Worm (Caenorhabditis elegans): ENCODE measurements around the gene dib-1.

Gene dib-1

DNA sequence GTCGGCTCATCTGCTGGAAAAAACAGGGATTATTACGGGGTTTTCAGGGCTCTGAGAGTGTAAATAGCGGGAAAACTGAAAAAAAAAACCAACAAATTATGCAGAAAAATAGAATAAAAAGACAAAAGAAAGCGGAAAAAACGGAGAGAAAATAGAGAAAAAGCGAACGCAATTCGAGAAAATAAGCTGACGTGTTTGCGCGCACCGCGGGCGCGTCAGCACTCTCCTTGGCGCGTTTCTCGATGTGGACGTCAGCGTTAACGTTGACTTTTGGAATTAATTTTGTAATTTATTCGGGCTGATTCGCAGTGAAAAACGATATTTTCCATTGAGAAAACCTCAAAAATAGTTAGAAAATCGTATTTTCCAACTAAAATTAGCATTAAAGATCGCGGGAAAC is 37.7 kb downstream of the dib-1 start, which contains the start of gene manf-1:
TSS of gene manf-1 (minus strand) at position 13 of the 400 bp plus-strand sequence.
- TF ChIP-seq flt-1 (GFP tag; IDR thresholded peaks at IDR 0.05) (no peak), med-1 (GFP tag; optimal IDR thresholded peaks at IDR 0.05; ENCODE audit: insufficient read depth) (no peak), klf-2 (GFP tag; conservative IDR thresholded peaks at IDR 0.05) (no peak), ztf-29 (GFP tag; IDR thresholded peaks at IDR 0.05) (no peak), ztf-23 (GFP tag; IDR thresholded peaks at IDR 0.05) (no peak), cog-1 (tag; optimal IDR thresholded peaks at IDR 0.05) (no peak)

- TF ChIP-seq T22C8.4 (GFP tag; IDR thresholded peaks at IDR 0.05) (no peak), tab-1 (GFP tag; IDR thresholded peaks at IDR 0.05) (no peak), ztf-29 (GFP tag; IDR thresholded peaks at IDR 0.05) (no peak), cog-1 (tag; optimal IDR thresholded peaks at IDR 0.05) (no peak), ref-1 (GFP tag; conservative IDR thresholded peaks at IDR 0.05) (no peak), flt-1 (GFP tag; IDR thresholded peaks at IDR 0.05) (no peak), med-1 (GFP tag; optimal IDR thresholded peaks at IDR 0.05; ENCODE audit: insufficient read depth) (no peak), klf-2 (GFP tag; conservative IDR thresholded peaks at IDR 0.05) (no peak), ztf-23 (GFP tag; IDR thresholded peaks at IDR 0.05) (no peak)
Observed at ce11 chrIV:2931228-2931627, 40.5 kb downstream of the dib-1 start, which contains the start of gene samt-1. samt-1 (plus strand) TSS chrIV:2931403.

ce11 chrIV:2935194-2935593 is 44.5 kb downstream of the dib-1 start:
- TF ChIP-seq klf-2 (GFP tag; conservative IDR thresholded peaks at IDR 0.05) (no peak), ref-1 (GFP tag; conservative IDR thresholded peaks at IDR 0.05) (no peak), ztf-23 (GFP tag; IDR thresholded peaks at IDR 0.05) (no peak), T22C8.4 (GFP tag; IDR thresholded peaks at IDR 0.05) (no peak), med-1 (GFP tag; optimal IDR thresholded peaks at IDR 0.05; ENCODE audit: insufficient read depth) (no peak), cog-1 (tag; optimal IDR thresholded peaks at IDR 0.05) (no peak), flt-1 (GFP tag; IDR thresholded peaks at IDR 0.05) (no peak), tab-1 (GFP tag; IDR thresholded peaks at IDR 0.05) (no peak), ztf-29 (GFP tag; IDR thresholded peaks at IDR 0.05) (no peak)

Data from whole organism, midembryonic.